Worm (Caenorhabditis elegans) whole organism, L2 larva: Measurements from ENCODE around the gene F46B6.6.

Experiments used
- ama-1 ChIP-seq: fragments of 150-350 bp; optimal IDR thresholded peaks from 2 replicates; lab custom pipeline; 2018; ENCODE audit warnings: inconsistent platforms
- lin-39 ChIP-seq: fragments of 150-350 bp; optimal IDR thresholded peaks from 2 replicates; lab custom pipeline; 2014; ENCODE audit warnings: missing biosample characterization, missing genetic modification reagents, missing genetic modification characterization
- sem-4 ChIP-seq: fragments of 150-350 bp; optimal IDR thresholded peaks from 2 replicates; lab custom pipeline; 2014; ENCODE audit warnings: missing biosample characterization, missing genetic modification reagents, missing genetic modification characterization
- skn-1 ChIP-seq: sonication (generic microtip); optimal IDR thresholded peaks from 2 replicates; lab custom pipeline; 2017; ENCODE audit warnings: missing biosample characterization, missing genetic modification characterization
- unc-39 ChIP-seq: fragments of 150-350 bp; optimal IDR thresholded peaks from 2 replicates; lab custom pipeline; 2014; ENCODE audit warnings: missing biosample characterization, missing genetic modification characterization
- unc-55 ChIP-seq: fragments of 150-350 bp; sonication (generic microtip); optimal IDR thresholded peaks from 3 replicates; lab custom pipeline; 2014; ENCODE audit warnings: missing biosample characterization, missing genetic modification reagents, missing genetic modification characterization
- ztf-11 ChIP-seq: sonication (generic microtip); optimal IDR thresholded peaks from 2 replicates; lab custom pipeline; 2017; ENCODE audit warnings: missing biosample characterization, missing genetic modification characterization

- TF ChIP-seq lin-39 (tag; lab: Kevin White, UChicago) (no peak), unc-55 (GFP tag; lab: Kevin White, UChicago) (no peak), ama-1 (lab: Kevin White, UChicago) (no peak), ztf-11 (tag; lab: Kevin White, UChicago) (no peak), unc-39 (no peak), sem-4 (tag; lab: Kevin White, UChicago) (no peak), skn-1 (tag; lab: Kevin White, UChicago) (no peak)
Observed at ce11 chrV:9784215-9784614, 2.5 kb downstream of the F46B6.6 start.
